Fruit fly (Drosophila melanogaster) whole organism, adult: ENCODE measurements around the gene CG10337.

ENCODE experiments used
- CG11617 ChIP-seq: fragments of 200-800 bp; sonication (Bioruptor generic); optimal IDR thresholded peaks from 2 replicates; lab custom pipeline; 2017; ENCODE audit warnings: mild to moderate bottlenecking, missing biosample characterization, missing genetic modification reagents, missing genetic modification characterization
- CG12768 ChIP-seq: fragments of 200-800 bp; sonication (Bioruptor generic); optimal IDR thresholded peaks from 2 replicates; lab custom pipeline; 2017; ENCODE audit warnings: missing biosample characterization, missing genetic modification characterization, mild to moderate bottlenecking, moderate library complexity, missing genetic modification reagents
- CG14711 ChIP-seq: fragments of 200-800 bp; sonication (Bioruptor generic); optimal IDR thresholded peaks from 2 replicates; lab custom pipeline; 2018; ENCODE audit warnings: missing biosample characterization, mild to moderate bottlenecking, missing genetic modification characterization, moderate library complexity
- CG1620 ChIP-seq: fragments of 200-800 bp; sonication (Bioruptor generic); optimal IDR thresholded peaks from 2 replicates; lab custom pipeline; 2016; ENCODE audit warnings: missing biosample characterization, missing genetic modification characterization
- CG33017 ChIP-seq: fragments of 200-800 bp; sonication (Bioruptor generic); optimal IDR thresholded peaks from 2 replicates; lab custom pipeline; 2018; ENCODE audit warnings: missing biosample characterization, mild to moderate bottlenecking, missing genetic modification characterization, moderate library complexity
- CG5204 ChIP-seq: fragments of 200-800 bp; sonication (Bioruptor generic); optimal IDR thresholded peaks from 2 replicates; lab custom pipeline; 2016; ENCODE audit warnings: missing biosample characterization, missing genetic modification characterization
- CG7045 ChIP-seq: fragments of 200-800 bp; sonication (Bioruptor generic); optimal IDR thresholded peaks from 2 replicates; lab custom pipeline; 2017; ENCODE audit warnings: missing biosample characterization, mild to moderate bottlenecking, missing genetic modification characterization
- CG7101 ChIP-seq: fragments of 200-800 bp; sonication (Bioruptor generic); optimal IDR thresholded peaks from 2 replicates; lab custom pipeline; 2018; ENCODE audit warnings: missing biosample characterization, mild to moderate bottlenecking, missing genetic modification characterization, moderate library complexity
- Clk ChIP-seq: fragments of 200-800 bp; sonication (Bioruptor generic); optimal IDR thresholded peaks from 2 replicates; lab custom pipeline; 2017; ENCODE audit warnings: missing biosample characterization, missing genetic modification characterization
- Crg-1 ChIP-seq: fragments of 200-800 bp; sonication (Bioruptor generic); optimal IDR thresholded peaks from 2 replicates; lab custom pipeline; 2016; ENCODE audit warnings: missing biosample characterization, missing genetic modification characterization
- Hr96 ChIP-seq: fragments of 200-800 bp; sonication (Bioruptor generic); optimal IDR thresholded peaks from 2 replicates; lab custom pipeline; 2016; ENCODE audit warnings: missing biosample characterization, missing genetic modification characterization
- Mnt ChIP-seq: fragments of 200-800 bp; sonication (Bioruptor generic); optimal IDR thresholded peaks from 2 replicates; lab custom pipeline; 2016; ENCODE audit warnings: missing biosample characterization, mild to moderate bottlenecking, missing genetic modification characterization
- bab1 ChIP-seq: fragments of 200-800 bp; sonication (Bioruptor generic); optimal IDR thresholded peaks from 3 replicates; lab custom pipeline; 2019; ENCODE audit warnings: missing biosample characterization, mild to moderate bottlenecking, missing genetic modification characterization, moderate library complexity
- cic ChIP-seq: fragments of 200-800 bp; sonication (Bioruptor generic); optimal IDR thresholded peaks from 2 replicates; lab custom pipeline; 2017; ENCODE audit warnings: missing biosample characterization, mild to moderate bottlenecking, missing genetic modification characterization, moderate library complexity
- cnc ChIP-seq, 2 experiments: fragments of >200 bp; optimal IDR thresholded peaks; 2 replicates each; lab custom pipeline; 2017
- kay ChIP-seq: fragments of 200-800 bp; sonication (Bioruptor generic); peaks from one replicate; lab custom pipeline; 2016; ENCODE audit warnings: missing biosample characterization, missing genetic modification characterization, borderline replicate concordance
- ovo ChIP-seq: fragments of 200-800 bp; sonication (Bioruptor generic); optimal IDR thresholded peaks from 2 replicates; lab custom pipeline; 2016; ENCODE audit warnings: missing biosample characterization, missing genetic modification characterization
- pad ChIP-seq: fragments of 200-800 bp; sonication (Bioruptor generic); optimal IDR thresholded peaks from 3 replicates; lab custom pipeline; 2017; ENCODE audit warnings: missing biosample characterization, missing genetic modification characterization, mild to moderate bottlenecking, moderate library complexity, missing genetic modification reagents
- tj ChIP-seq: fragments of 200-800 bp; sonication (Bioruptor generic); optimal IDR thresholded peaks from 3 replicates; lab custom pipeline; 2017; ENCODE audit warnings: missing biosample characterization, mild to moderate bottlenecking, missing genetic modification characterization, moderate library complexity
- toe ChIP-seq: fragments of 200-800 bp; sonication (Bioruptor generic); optimal IDR thresholded peaks from 2 replicates; lab custom pipeline; 2016; ENCODE audit warnings: missing biosample characterization, missing genetic modification characterization

CG10337 gene

DNA sequence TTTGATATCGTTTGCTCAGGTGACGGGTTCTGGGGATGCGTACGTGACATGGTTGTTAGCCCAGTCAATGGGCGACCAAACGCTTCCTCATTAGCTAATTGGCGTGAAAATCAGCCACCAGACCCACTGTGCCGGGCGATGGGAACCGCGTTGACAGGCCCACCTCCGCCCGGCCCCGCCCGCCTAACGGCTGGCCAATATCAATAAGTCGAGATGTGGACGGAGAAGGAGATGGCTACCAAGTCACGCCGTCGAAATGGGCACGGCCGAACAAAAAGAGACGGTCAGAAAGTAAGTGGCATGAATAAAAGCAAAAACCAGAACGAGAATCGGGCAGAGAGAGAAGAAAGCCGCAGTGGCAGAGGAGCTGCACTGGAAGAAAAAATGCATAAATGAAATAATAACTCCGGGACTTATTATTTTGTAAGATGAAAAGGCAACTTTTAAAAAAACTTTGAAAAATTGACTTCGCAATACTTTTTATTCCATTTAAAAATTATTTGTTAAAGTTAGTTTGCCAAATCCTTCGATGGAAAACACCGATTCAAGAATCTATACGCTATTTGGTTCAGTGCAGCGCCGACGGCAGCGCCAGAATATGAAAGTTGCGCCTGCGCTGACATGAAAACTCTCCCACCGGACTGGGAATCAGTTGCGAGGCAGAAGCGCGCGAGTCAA is 8.8 kb downstream of the CG10337 start, which contains the start of gene CG13082:
Gene CG13082 (plus strand): TSS at position 647 of the 678 bp plus-strand sequence.
- TF ChIP-seq CG7101 (tag; lab: Kevin White, UChicago) (no peak), cic (GFP tag; lab: Kevin White, UChicago) (no peak), CG5204 (GFP tag; lab: Kevin White, UChicago) (no peak), CG11617 (GFP tag; lab: Kevin White, UChicago) (no peak), tj (GFP tag; lab: Kevin White, UChicago) (no peak), Mnt (GFP tag; lab: Kevin White, UChicago) (no peak), CG33017 (tag; lab: Kevin White, UChicago) (no peak), toe (GFP tag; lab: Kevin White, UChicago) (no peak), CG12768 (GFP tag; lab: Kevin White, UChicago) (no peak), Clk (no peak), pad (GFP tag; lab: Kevin White, UChicago) (no peak), cnc (optimal IDR thresholded peaks at IDR 0.05; lab: Kevin White, UChicago) (no peak), bab1 (GFP tag; lab: Kevin White, UChicago) (no peak), kay (GFP tag; lab: Kevin White, UChicago) (no peak)

DNA sequence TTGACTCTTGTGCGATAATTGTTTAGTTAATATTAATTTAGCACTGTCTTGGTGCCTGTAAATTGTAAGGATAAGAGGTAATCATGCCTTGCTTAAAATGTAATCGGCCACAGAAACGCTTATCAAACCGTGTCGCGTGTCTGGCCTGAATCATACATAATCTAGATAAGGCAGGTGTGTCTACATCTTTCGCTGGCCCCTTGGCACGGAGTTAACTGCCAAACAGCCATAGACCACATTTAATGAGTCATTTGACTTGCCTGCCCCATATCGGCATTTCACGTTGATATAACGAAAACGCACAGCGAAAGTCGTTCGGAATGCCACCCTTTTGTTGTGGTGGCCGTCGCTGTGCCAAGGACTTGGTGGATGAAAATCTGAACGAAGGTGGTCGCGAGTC is 11.5 kb downstream of the CG10337 start, which contains the start of gene CG31697:
Gene CG31697 (plus strand): TSS at position 215 of the 400 bp plus-strand sequence.
- TF ChIP-seq CG7045 (GFP tag; lab: Kevin White, UChicago) (no peak), CG5204 (GFP tag; lab: Kevin White, UChicago) (no peak), tj (GFP tag; lab: Kevin White, UChicago) (no peak), kay (GFP tag; lab: Kevin White, UChicago) (no peak), CG14711 (no peak), CG33017 (tag; lab: Kevin White, UChicago) (no peak), CG1620 (GFP tag; lab: Kevin White, UChicago) (no peak), cic (GFP tag; lab: Kevin White, UChicago) (no peak), Mnt (GFP tag; lab: Kevin White, UChicago) (no peak), pad (GFP tag; lab: Kevin White, UChicago) (no peak), cnc (optimal IDR thresholded peaks at IDR 0.05; lab: Kevin White, UChicago) (no peak), CG12768 (GFP tag; lab: Kevin White, UChicago) (no peak), CG11617 (GFP tag; lab: Kevin White, UChicago) (no peak), CG7101 (tag; lab: Kevin White, UChicago) (no peak), Hr96 (GFP tag; lab: Kevin White, UChicago) (no peak), Crg-1 (no peak), ovo (GFP tag; lab: Kevin White, UChicago) (no peak), Clk (no peak)

DNA sequence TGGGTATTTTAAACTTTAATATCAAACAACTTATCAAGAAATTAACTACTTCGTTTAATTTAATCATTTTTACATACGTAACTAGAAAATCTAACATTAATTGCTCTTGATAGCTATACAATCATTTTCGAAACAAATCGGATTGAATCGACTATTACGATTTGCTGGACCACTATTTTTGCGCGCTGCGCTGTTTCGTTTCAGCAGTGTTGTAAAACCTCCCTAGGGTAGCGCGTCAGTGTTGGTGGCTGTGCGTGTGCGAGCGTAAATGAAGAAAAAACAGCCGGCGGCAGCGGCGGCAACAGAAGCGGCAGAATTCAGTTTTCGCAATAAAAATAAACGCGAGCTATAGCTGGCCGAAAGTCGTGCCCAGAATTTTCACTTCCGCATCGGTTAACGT is 13.5 kb downstream of the CG10337 start, which contains the start of gene CG33116:
Gene CG33116 (plus strand): TSS at position 233 of the 400 bp plus-strand sequence.
- peak; percentile 75 for TF ChIP-seq toe (GFP tag; lab: Kevin White, UChicago)
- no peak for TF ChIP-seq cnc (optimal IDR thresholded peaks at IDR 0.05; lab: Kevin White, UChicago)
- peak; percentile 81 for TF ChIP-seq CG14711
- peak; percentile 30 for TF ChIP-seq cic (GFP tag; lab: Kevin White, UChicago)
- TF ChIP-seq kay (GFP tag; lab: Kevin White, UChicago) = no peak
- peak; percentile 67 for TF ChIP-seq CG5204 (GFP tag; lab: Kevin White, UChicago)
- peak; percentile 78 for TF ChIP-seq CG7045 (GFP tag; lab: Kevin White, UChicago)
- TF ChIP-seq bab1 (GFP tag; lab: Kevin White, UChicago) = peak; percentile 78
- peak; percentile 88 for TF ChIP-seq CG7101 (tag; lab: Kevin White, UChicago)
- TF ChIP-seq ovo (GFP tag; lab: Kevin White, UChicago) = peak; percentile 72
- peak; percentile 85 for TF ChIP-seq Mnt (GFP tag; lab: Kevin White, UChicago)
- TF ChIP-seq CG12768 (GFP tag; lab: Kevin White, UChicago) = peak; percentile 88
- TF ChIP-seq tj (GFP tag; lab: Kevin White, UChicago) = peak; percentile 36
- peak; percentile 89 for TF ChIP-seq Crg-1
- peak; percentile 75 for TF ChIP-seq pad (GFP tag; lab: Kevin White, UChicago)
- peak; percentile 71 for TF ChIP-seq CG1620 (GFP tag; lab: Kevin White, UChicago)
- TF ChIP-seq CG33017 (tag; lab: Kevin White, UChicago) = peak; percentile 88
- TF ChIP-seq Clk = peak; percentile 35
- peak; percentile 68 for TF ChIP-seq CG11617 (GFP tag; lab: Kevin White, UChicago)
- peak; percentile 79 for TF ChIP-seq Hr96 (GFP tag; lab: Kevin White, UChicago)

DNA sequence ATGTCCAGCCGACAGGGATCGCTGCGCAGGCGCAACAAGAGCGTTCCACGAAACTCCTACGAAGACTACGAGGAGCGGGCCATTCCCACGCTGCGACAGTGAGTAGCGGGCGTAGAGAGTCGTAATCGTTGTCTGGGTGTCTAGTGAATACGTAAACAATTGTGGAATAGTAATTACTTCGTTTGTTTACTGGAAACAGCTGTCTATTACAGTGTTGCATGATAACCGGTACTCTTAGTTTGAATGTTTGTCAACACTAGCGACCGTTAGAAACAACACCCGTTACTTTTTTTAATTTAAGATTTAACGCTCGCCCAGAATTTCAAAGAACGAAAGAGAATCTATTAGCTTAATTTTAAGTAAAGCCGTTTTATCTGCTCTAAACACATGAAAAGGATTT is 16.7 kb downstream of the CG10337 start, which contains the start of gene CG10165:
Gene CG10165 (minus strand): TSS at position 214 of the 400 bp plus-strand sequence.
- TF ChIP-seq CG14711 (peak; percentile 16), Mnt (GFP tag; lab: Kevin White, UChicago) (peak; percentile 29), CG7045 (GFP tag; lab: Kevin White, UChicago) (no peak), ovo (GFP tag; lab: Kevin White, UChicago) (peak; percentile 93), pad (GFP tag; lab: Kevin White, UChicago) (peak; percentile 10), CG7101 (tag; lab: Kevin White, UChicago) (peak; percentile 26), Hr96 (GFP tag; lab: Kevin White, UChicago) (no peak), cic (GFP tag; lab: Kevin White, UChicago) (peak; percentile 25), bab1 (GFP tag; lab: Kevin White, UChicago) (peak; percentile 2), Crg-1 (peak; percentile 44), tj (GFP tag; lab: Kevin White, UChicago) (no peak), CG1620 (GFP tag; lab: Kevin White, UChicago) (peak; percentile 6)

DNA sequence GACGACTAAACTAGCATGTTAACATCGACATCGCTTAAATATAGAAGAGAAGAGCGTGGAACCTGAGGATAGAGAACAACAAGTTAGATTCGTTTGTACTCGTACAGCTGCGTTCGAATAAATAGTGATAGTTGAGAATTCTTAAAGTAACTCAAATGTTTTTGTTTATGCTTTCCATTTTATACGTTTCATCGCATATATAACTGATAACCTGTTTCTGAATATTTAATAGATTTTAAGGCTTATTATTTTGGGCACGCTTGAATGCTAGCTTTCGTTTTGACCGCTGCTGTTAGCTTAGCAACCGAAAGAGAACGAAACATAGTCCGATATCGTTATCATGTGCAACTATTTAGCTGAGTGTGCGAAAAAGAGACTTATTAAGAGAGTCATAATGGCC is 18.5 kb downstream of the CG10337 start:
- peak; percentile 99 for TF ChIP-seq bab1 (GFP tag; lab: Kevin White, UChicago)
- peak; percentile 98 for TF ChIP-seq CG14711
- TF ChIP-seq tj (GFP tag; lab: Kevin White, UChicago) = peak; percentile 86
- TF ChIP-seq Clk = peak; percentile 97
- TF ChIP-seq pad (GFP tag; lab: Kevin White, UChicago) = peak; percentile 95
- TF ChIP-seq cnc (optimal IDR thresholded peaks at IDR 0.05; lab: Kevin White, UChicago) = no peak
- TF ChIP-seq CG11617 (GFP tag; lab: Kevin White, UChicago) = peak; percentile 99
- peak; percentile 100 for TF ChIP-seq CG33017 (tag; lab: Kevin White, UChicago)
- peak; percentile 92 for TF ChIP-seq Mnt (GFP tag; lab: Kevin White, UChicago)
- peak; percentile 98 for TF ChIP-seq Hr96 (GFP tag; lab: Kevin White, UChicago)
- peak; percentile 99 for TF ChIP-seq kay (GFP tag; lab: Kevin White, UChicago)
- TF ChIP-seq CG5204 (GFP tag; lab: Kevin White, UChicago) = peak; percentile 98
- peak; percentile 96 for TF ChIP-seq CG1620 (GFP tag; lab: Kevin White, UChicago)
- peak; percentile 96 for TF ChIP-seq toe (GFP tag; lab: Kevin White, UChicago)
- TF ChIP-seq CG12768 (GFP tag; lab: Kevin White, UChicago) = peak; percentile 99
- TF ChIP-seq CG7045 (GFP tag; lab: Kevin White, UChicago) = peak; percentile 99
- TF ChIP-seq cic (GFP tag; lab: Kevin White, UChicago) = peak; percentile 97
- TF ChIP-seq CG7101 (tag; lab: Kevin White, UChicago) = peak; percentile 99
- peak; percentile 60 for TF ChIP-seq ovo (GFP tag; lab: Kevin White, UChicago)
- TF ChIP-seq Crg-1 = peak; percentile 95
